Worm (Caenorhabditis elegans) whole organism, midembryonic: ENCODE data around the gene scrm-3.

Experiments
- T22C8.4 ChIP-seq: fragments of 200-800 bp; sonication (Bioruptor generic); IDR thresholded peaks from 2 replicates; pipeline ENCODE4 v1.3.6; 2022; ENCODE audit warnings: missing genetic modification characterization, missing compliant biosample characterization
- cog-1 ChIP-seq: sonication (generic microtip); optimal IDR thresholded peaks from 2 replicates; lab custom pipeline; 2016; ENCODE audit warnings: missing genetic modification characterization, missing compliant biosample characterization
- flt-1 ChIP-seq: fragments of 200-800 bp; sonication (Bioruptor generic); IDR thresholded peaks from 2 replicates; pipeline ENCODE4 v1.3.6; 2022; ENCODE audit warnings: missing genetic modification characterization, missing compliant biosample characterization
- klf-2 ChIP-seq: fragments of 200-800 bp; sonication (Bioruptor generic); conservative IDR thresholded peaks from 2 replicates; pipeline ENCODE4 v1.3.6; 2022; ENCODE audit warnings: missing genetic modification reagents, missing genetic modification characterization, missing compliant biosample characterization
- med-1 ChIP-seq: sonication (generic microtip); optimal IDR thresholded peaks from 2 replicates; lab custom pipeline; 2017; ENCODE audit warnings: missing genetic modification characterization, mild to moderate bottlenecking, missing compliant biosample characterization, antibody characterized with exemption, missing genetic modification reagents; ENCODE audit not compliant: insufficient read depth
- ztf-23 ChIP-seq: fragments of 200-800 bp; sonication (Bioruptor generic); IDR thresholded peaks from 2 replicates; pipeline ENCODE4 v1.3.6; 2022; ENCODE audit warnings: missing genetic modification reagents, missing genetic modification characterization, missing compliant biosample characterization
- ztf-29 ChIP-seq: fragments of 200-800 bp; sonication (Bioruptor generic); IDR thresholded peaks from 2 replicates; pipeline ENCODE4 v1.3.6; 2022; ENCODE audit warnings: missing genetic modification reagents, missing genetic modification characterization, missing compliant biosample characterization

DNA sequence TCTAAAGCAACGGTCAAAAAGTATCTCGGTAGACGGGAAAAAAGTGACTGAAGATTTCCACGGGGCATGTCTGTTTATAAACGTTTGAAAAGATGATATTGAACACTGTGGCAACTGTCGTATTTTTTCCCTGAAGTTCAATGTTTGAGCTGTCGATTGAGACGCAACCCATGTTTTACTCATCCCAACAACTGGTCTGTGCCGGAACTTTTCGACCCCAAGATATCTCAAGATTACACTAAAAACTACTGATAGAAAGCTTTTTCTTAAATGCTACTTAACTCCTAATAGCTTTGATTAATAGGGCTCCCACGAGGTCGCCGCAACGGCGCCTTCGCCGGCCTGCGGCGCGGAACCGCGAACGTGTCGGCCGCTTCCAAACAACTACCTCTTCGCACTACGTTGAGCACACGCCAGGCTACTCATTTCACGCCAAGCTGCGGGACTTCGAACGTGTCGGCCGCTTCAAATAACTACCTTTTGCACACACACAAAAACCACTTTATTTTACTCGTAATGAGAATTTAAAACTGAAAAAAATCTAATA lies 37.8 kb upstream of the scrm-3 start, which contains the start of gene T20D4.15:
- TF ChIP-seq klf-2 (GFP tag; lab: Robert Waterston, UW) = no peak
- TF ChIP-seq cog-1 = no peak
- no peak for TF ChIP-seq ztf-29 (GFP tag; lab: Robert Waterston, UW)
- no peak for TF ChIP-seq flt-1 (GFP tag; lab: Robert Waterston, UW)
- TF ChIP-seq med-1 = no peak
- no peak for TF ChIP-seq ztf-23 (GFP tag; lab: Robert Waterston, UW)
- TF ChIP-seq T22C8.4 (GFP tag; lab: Robert Waterston, UW) = no peak
